Fruit fly (Drosophila melanogaster) whole organism, adult: Measurements from ENCODE around the gene CG1103.

Source experiments
- CG11617 ChIP-seq: fragments of 200-800 bp; sonication (Bioruptor generic); optimal IDR thresholded peaks from 2 replicates; lab custom pipeline; 2017; ENCODE audit warnings: mild to moderate bottlenecking, missing biosample characterization, missing genetic modification reagents, missing genetic modification characterization
- CG1620 ChIP-seq: fragments of 200-800 bp; sonication (Bioruptor generic); optimal IDR thresholded peaks from 2 replicates; lab custom pipeline; 2016; ENCODE audit warnings: missing biosample characterization, missing genetic modification characterization
- CG7101 ChIP-seq: fragments of 200-800 bp; sonication (Bioruptor generic); optimal IDR thresholded peaks from 2 replicates; lab custom pipeline; 2018; ENCODE audit warnings: missing biosample characterization, mild to moderate bottlenecking, missing genetic modification characterization, moderate library complexity
- Clk ChIP-seq: fragments of 200-800 bp; sonication (Bioruptor generic); optimal IDR thresholded peaks from 2 replicates; lab custom pipeline; 2017; ENCODE audit warnings: missing biosample characterization, missing genetic modification characterization

dm6 chr3R:4337580-4337979, at the start of gene CG1103, which contains the start of gene Skp2:
- TF ChIP-seq CG1620 (GFP tag; lab: Kevin White, UChicago) = no peak
- no peak for TF ChIP-seq Clk (GFP tag; lab: Kevin White, UChicago)
- TF ChIP-seq CG7101 = no peak
- no peak for TF ChIP-seq CG11617 (GFP tag; lab: Kevin White, UChicago)
